Fruit fly (Drosophila melanogaster) whole organism, embryonic: ENCODE measurements around the gene CG9691.

Experiments
- Atf-2 ChIP-seq: fragments of 200-800 bp; sonication (Bioruptor generic); optimal IDR thresholded peaks from 2 replicates; lab custom pipeline; 2016; ENCODE audit warnings: missing biosample characterization, missing genetic modification characterization
- Bgb ChIP-seq: fragments of 200-800 bp; sonication (Bioruptor generic); IDR thresholded peaks from 2 replicates; pipeline ENCODE4 v1.3.6; 2022; ENCODE audit warnings: missing biosample characterization, missing genetic modification characterization; ENCODE audit not compliant: partially characterized antibody
- CG12659 ChIP-seq: fragments of 200-800 bp; sonication (Bioruptor generic); optimal IDR thresholded peaks from 3 replicates; lab custom pipeline; 2017; ENCODE audit warnings: mild to moderate bottlenecking, missing biosample characterization, missing genetic modification reagents, missing genetic modification characterization
- CG13287 ChIP-seq: fragments of 200-800 bp; sonication (Bioruptor generic); IDR thresholded peaks from 2 replicates; pipeline ENCODE4 v1.3.6; 2022; ENCODE audit warnings: missing biosample characterization, missing genetic modification characterization; ENCODE audit not compliant: partially characterized antibody
- CG13296 ChIP-seq: fragments of 200-800 bp; sonication (Bioruptor generic); optimal IDR thresholded peaks from 3 replicates; lab custom pipeline; 2018; ENCODE audit warnings: missing biosample characterization, mild to moderate bottlenecking, missing genetic modification characterization
- CG14710 ChIP-seq: fragments of 200-800 bp; sonication (Bioruptor generic); optimal IDR thresholded peaks from 3 replicates; lab custom pipeline; 2019; ENCODE audit warnings: missing biosample characterization, mild to moderate bottlenecking, missing genetic modification characterization, moderate library complexity
- CG16815 ChIP-seq: fragments of 200-800 bp; sonication (Bioruptor generic); optimal IDR thresholded peaks from 3 replicates; lab custom pipeline; 2017; ENCODE audit warnings: missing biosample characterization, mild to moderate bottlenecking, missing genetic modification characterization
- CG17912 ChIP-seq: fragments of 200-800 bp; sonication (Bioruptor generic); optimal IDR thresholded peaks from 2 replicates; lab custom pipeline; 2018; ENCODE audit warnings: missing biosample characterization, mild to moderate bottlenecking, missing genetic modification characterization
- CG18764 ChIP-seq: fragments of 200-800 bp; sonication (Bioruptor generic); optimal IDR thresholded peaks from 3 replicates; lab custom pipeline; 2016; ENCODE audit warnings: missing biosample characterization, missing genetic modification characterization
- CG2199 ChIP-seq: fragments of 200-800 bp; sonication (Bioruptor generic); IDR thresholded peaks from 3 replicates; pipeline ENCODE4 v1.3.6; 2022; ENCODE audit warnings: missing biosample characterization, missing genetic modification characterization
- CG4360 ChIP-seq: fragments of 200-800 bp; sonication (Bioruptor generic); IDR thresholded peaks from 2 replicates; pipeline ENCODE4 v1.3.6; 2022; ENCODE audit warnings: missing biosample characterization, missing genetic modification characterization
- CG4820 ChIP-seq: fragments of 200-800 bp; sonication (Bioruptor generic); optimal IDR thresholded peaks from 3 replicates; lab custom pipeline; 2016; ENCODE audit warnings: missing biosample characterization, missing genetic modification characterization
- CG6175 ChIP-seq: fragments of 200-800 bp; sonication (Bioruptor generic); IDR thresholded peaks from 3 replicates; pipeline ENCODE4 v1.3.6; 2022; ENCODE audit warnings: missing biosample characterization, missing genetic modification characterization
- CG9797 ChIP-seq: fragments of 200-800 bp; sonication (Bioruptor generic); optimal IDR thresholded peaks from 3 replicates; lab custom pipeline; 2018; ENCODE audit warnings: missing biosample characterization, mild to moderate bottlenecking, missing genetic modification characterization
- CG9817 ChIP-seq: fragments of 200-800 bp; sonication (Bioruptor generic); optimal IDR thresholded peaks from 2 replicates; lab custom pipeline; 2018; ENCODE audit warnings: missing biosample characterization, mild to moderate bottlenecking, missing genetic modification characterization, moderate library complexity
- CG9876 ChIP-seq: fragments of 200-800 bp; sonication (Bioruptor generic); optimal IDR thresholded peaks from 2 replicates; lab custom pipeline; 2016; ENCODE audit warnings: missing biosample characterization, missing genetic modification characterization
- CHES-1-like ChIP-seq: fragments of 200-800 bp; sonication (Bioruptor generic); optimal IDR thresholded peaks from 2 replicates; lab custom pipeline; 2016; ENCODE audit warnings: missing biosample characterization, missing genetic modification characterization
- CoRest ChIP-seq: fragments of 200-800 bp; sonication (Bioruptor generic); optimal IDR thresholded peaks from 3 replicates; lab custom pipeline; 2018; ENCODE audit warnings: missing biosample characterization, mild to moderate bottlenecking, missing genetic modification characterization, moderate library complexity
- Deaf1 ChIP-seq: fragments of 200-800 bp; optimal IDR thresholded peaks from 3 replicates; lab custom pipeline; 2019; ENCODE audit warnings: missing biosample characterization, mild to moderate bottlenecking, missing genetic modification characterization, moderate library complexity
- Dek ChIP-seq: fragments of 200-800 bp; sonication (Bioruptor generic); optimal IDR thresholded peaks from 3 replicates; lab custom pipeline; 2019; ENCODE audit warnings: missing biosample characterization, mild to moderate bottlenecking, missing genetic modification characterization, moderate library complexity
- Eip74EF ChIP-seq, 2 experiments: fragments of 200-800 bp in 1 of 2; fragments of >200 bp in 1 of 2; sonication (Bioruptor generic) in 1 of 2; optimal IDR thresholded peaks; 2 replicates each; lab custom pipeline; 2017 to 2019; ENCODE audit warnings: missing biosample characterization in 2 of 2, missing genetic modification characterization in 2 of 2, mild to moderate bottlenecking in 1 of 2, moderate library complexity in 1 of 2
- Jarid2 ChIP-seq: fragments of 200-800 bp; sonication (Bioruptor generic); optimal IDR thresholded peaks from 3 replicates; lab custom pipeline; 2017; ENCODE audit warnings: mild to moderate bottlenecking, missing biosample characterization, missing genetic modification reagents, missing genetic modification characterization
- Lpt ChIP-seq: fragments of >200 bp; optimal IDR thresholded peaks from 2 replicates; lab custom pipeline; 2018; ENCODE audit warnings: missing biosample characterization, missing genetic modification characterization
- MTF-1 ChIP-seq: fragments of 200-800 bp; sonication (Bioruptor generic); optimal IDR thresholded peaks from 2 replicates; lab custom pipeline; 2018; ENCODE audit warnings: missing biosample characterization, mild to moderate bottlenecking, missing genetic modification characterization, borderline replicate concordance
- NFAT ChIP-seq: fragments of 200-800 bp; sonication (Bioruptor generic); IDR thresholded peaks from 2 replicates; pipeline ENCODE4 v1.3.6; 2022; ENCODE audit warnings: missing biosample characterization, missing genetic modification characterization
- Oaz ChIP-seq: fragments of 200-800 bp; sonication (Bioruptor generic); IDR thresholded peaks from 2 replicates; pipeline ENCODE4 v1.3.6; 2022; ENCODE audit warnings: missing biosample characterization, missing genetic modification characterization
- Xrp1 ChIP-seq: fragments of 200-800 bp; sonication (Bioruptor generic); IDR thresholded peaks from 2 replicates; pipeline ENCODE4 v1.3.6; 2022; ENCODE audit warnings: missing biosample characterization, missing genetic modification characterization
- YL-1 ChIP-seq: fragments of 200-800 bp; sonication (Bioruptor generic); optimal IDR thresholded peaks from 3 replicates; lab custom pipeline; 2017; ENCODE audit warnings: missing biosample characterization, mild to moderate bottlenecking, missing genetic modification characterization
- ara ChIP-seq: fragments of 200-800 bp; sonication (Bioruptor generic); IDR thresholded peaks from 2 replicates; pipeline ENCODE4 v1.3.6; 2022; ENCODE audit warnings: missing biosample characterization, missing genetic modification characterization
- az2 ChIP-seq: fragments of 200-800 bp; sonication (Bioruptor generic); optimal IDR thresholded peaks from 3 replicates; lab custom pipeline; 2016; ENCODE audit warnings: missing biosample characterization, missing genetic modification characterization
- croc ChIP-seq: fragments of 200-800 bp; sonication (Bioruptor generic); conservative IDR thresholded peaks from 3 replicates; pipeline ENCODE4 v1.3.6; 2022; ENCODE audit warnings: missing biosample characterization, missing genetic modification characterization
- da ChIP-seq: fragments of 200-800 bp; sonication (Bioruptor generic); optimal IDR thresholded peaks from 2 replicates; lab custom pipeline; 2016; ENCODE audit warnings: missing biosample characterization, missing genetic modification characterization
- dati ChIP-seq: fragments of 200-800 bp; sonication (Bioruptor generic); IDR thresholded peaks from 2 replicates; pipeline ENCODE4 v1.3.6; 2022; ENCODE audit warnings: missing biosample characterization, missing genetic modification characterization
- emc ChIP-seq: fragments of 200-800 bp; sonication (Bioruptor generic); optimal IDR thresholded peaks from 2 replicates; lab custom pipeline; 2016; ENCODE audit warnings: missing biosample characterization, missing genetic modification characterization
- en ChIP-seq: fragments of 200-800 bp; sonication (Bioruptor generic); optimal IDR thresholded peaks from 2 replicates; lab custom pipeline; 2016; ENCODE audit warnings: missing biosample characterization, missing genetic modification characterization
- eve ChIP-seq, 2 experiments: fragments of >200 bp; optimal IDR thresholded peaks; 2 replicates each; lab custom pipeline; 2017; ENCODE audit warnings: missing biosample characterization in 2 of 2, missing genetic modification characterization in 2 of 2
- fd64A ChIP-seq: fragments of 200-800 bp; sonication (Bioruptor generic); optimal IDR thresholded peaks from 3 replicates; lab custom pipeline; 2018; ENCODE audit warnings: missing biosample characterization, mild to moderate bottlenecking, missing genetic modification characterization
- ken ChIP-seq: fragments of 200-800 bp; sonication (Bioruptor generic); IDR thresholded peaks from 3 replicates; pipeline ENCODE4 v1.3.6; 2022; ENCODE audit warnings: missing biosample characterization, missing genetic modification characterization
- luna ChIP-seq: fragments of 200-800 bp; sonication (Bioruptor generic); optimal IDR thresholded peaks from 2 replicates; lab custom pipeline; 2016; ENCODE audit warnings: missing biosample characterization, missing genetic modification characterization
- odd ChIP-seq: fragments of 200-800 bp; sonication (Bioruptor generic); optimal IDR thresholded peaks from 2 replicates; lab custom pipeline; 2017; ENCODE audit warnings: missing biosample characterization, mild to moderate bottlenecking, missing genetic modification characterization
- onecut ChIP-seq: fragments of 200-800 bp; sonication (Bioruptor generic); IDR thresholded peaks from 2 replicates; pipeline ENCODE4 v1.3.6; 2022; ENCODE audit warnings: missing biosample characterization, missing genetic modification characterization
- org-1 ChIP-seq: fragments of 200-800 bp; sonication (Bioruptor generic); optimal IDR thresholded peaks from 2 replicates; lab custom pipeline; 2017; ENCODE audit warnings: missing biosample characterization, missing genetic modification characterization
- pzg ChIP-seq: fragments of 200-800 bp; sonication (Bioruptor generic); optimal IDR thresholded peaks from 3 replicates; lab custom pipeline; 2018; ENCODE audit warnings: missing biosample characterization, mild to moderate bottlenecking, missing genetic modification characterization, moderate library complexity
- run ChIP-seq: fragments of 200-800 bp; sonication (Bioruptor generic); optimal IDR thresholded peaks from 3 replicates; lab custom pipeline; 2018; ENCODE audit warnings: missing biosample characterization, mild to moderate bottlenecking, missing genetic modification characterization
- scrt ChIP-seq: fragments of 200-800 bp; sonication (Bioruptor generic); optimal IDR thresholded peaks from 2 replicates; lab custom pipeline; 2018; ENCODE audit warnings: missing biosample characterization, mild to moderate bottlenecking, missing genetic modification characterization, moderate library complexity
- sqz ChIP-seq: fragments of 200-800 bp; sonication (Bioruptor generic); optimal IDR thresholded peaks from 3 replicates; lab custom pipeline; 2018; ENCODE audit warnings: missing biosample characterization, mild to moderate bottlenecking, missing genetic modification characterization
- stwl ChIP-seq: fragments of 200-800 bp; sonication (Bioruptor generic); optimal IDR thresholded peaks from 3 replicates; lab custom pipeline; 2018; ENCODE audit warnings: missing biosample characterization, mild to moderate bottlenecking, missing genetic modification characterization, moderate library complexity
- vnd ChIP-seq: fragments of 200-800 bp; sonication (Bioruptor generic); IDR thresholded peaks from 3 replicates; pipeline ENCODE4 v1.3.6; 2022; ENCODE audit warnings: missing biosample characterization, missing genetic modification characterization; ENCODE audit not compliant: partially characterized antibody

CG9691 gene

dm6 chrX:9875948-9876853 lies 8.0 kb upstream of the CG9691 start, which contains the start of gene CG15247 (continued):
- TF ChIP-seq da (GFP tag; lab: Kevin White, UChicago) (peak; percentile 1), Atf-2 (GFP tag; lab: Kevin White, UChicago) (peak; percentile 51), fd64A (no peak), CG2199 (GFP tag; lab: Robert Waterston, UW) (no peak), croc (GFP tag; lab: Robert Waterston, UW) (peak; percentile 71), CG12659 (GFP tag; lab: Kevin White, UChicago) (peak; percentile 62), ken (GFP tag; lab: Robert Waterston, UW) (peak; percentile 77), CG4820 (GFP tag; lab: Kevin White, UChicago) (peak; percentile 61), onecut (peak; percentile 73), CG4360 (GFP tag; lab: Robert Waterston, UW) (peak; percentile 25; the same call in 1 of the 2 replicates), Deaf1 (peak; percentile 24), pzg (GFP tag; lab: Kevin White, UChicago) (no peak), CG6175 (GFP tag; lab: Robert Waterston, UW) (peak; percentile 64; the same call in 2 of the 3 replicates), CG9876 (no peak), sqz (GFP tag; lab: Kevin White, UChicago) (peak; percentile 51), CG9817 (tag; lab: Kevin White, UChicago) (peak; percentile 85), vnd (GFP tag; lab: Robert Waterston, UW) (no peak), Bgb (GFP tag; lab: Robert Waterston, UW) (no peak), YL-1 (GFP tag; lab: Kevin White, UChicago) (no peak), CG16815 (peak; percentile 59), CG18764 (GFP tag; lab: Kevin White, UChicago) (peak; percentile 38), luna (no peak), CHES-1-like (GFP tag; lab: Kevin White, UChicago) (peak; percentile 53), dati (no peak), CG17912 (GFP tag; lab: Kevin White, UChicago) (no peak), MTF-1 (no peak), run (tag; lab: Kevin White, UChicago) (no peak), stwl (tag; lab: Kevin White, UChicago) (no peak), Jarid2 (no peak), odd (GFP tag; lab: Kevin White, UChicago) (peak; percentile 16), ara (peak; percentile 81), org-1 (GFP tag; lab: Kevin White, UChicago) (no peak), emc (GFP tag; lab: Kevin White, UChicago) (peak; percentile 46), az2 (GFP tag; lab: Kevin White, UChicago) (peak; percentile 71), scrt (peak; percentile 47), Eip74EF (GFP tag; optimal IDR thresholded peaks at IDR 0.05; lab: Kevin White, UChicago) (peak in 1 of 2 experiments; percentile 16), NFAT (peak; percentile 80), CoRest (tag; lab: Kevin White, UChicago) (peak; percentile 84), eve (GFP tag; optimal IDR thresholded peaks at IDR 0.05; lab: Kevin White, UChicago) (peak in 1 of 2 experiments; percentile 66), en (GFP tag; lab: Kevin White, UChicago) (peak; percentile 56), CG9797 (GFP tag; lab: Kevin White, UChicago) (no peak), CG13287 (GFP tag; lab: Robert Waterston, UW) (no peak), Oaz (GFP tag; lab: Robert Waterston, UW) (0 out of 2 replicates have a peak, but pooled peaks have one; percentile 10), Lpt (no peak), Xrp1 (peak; percentile 83), CG14710 (tag; lab: Kevin White, UChicago) (peak; percentile 64), Dek (peak; percentile 58), CG13296 (peak; percentile 66)
